Fruit fly (Drosophila melanogaster): ENCODE measurements around the gene Tsp33B.
A peak's percentile ranks its signal among the peaks of the same experiment; 100 is the strongest.

Gene Tsp33B

DNA sequence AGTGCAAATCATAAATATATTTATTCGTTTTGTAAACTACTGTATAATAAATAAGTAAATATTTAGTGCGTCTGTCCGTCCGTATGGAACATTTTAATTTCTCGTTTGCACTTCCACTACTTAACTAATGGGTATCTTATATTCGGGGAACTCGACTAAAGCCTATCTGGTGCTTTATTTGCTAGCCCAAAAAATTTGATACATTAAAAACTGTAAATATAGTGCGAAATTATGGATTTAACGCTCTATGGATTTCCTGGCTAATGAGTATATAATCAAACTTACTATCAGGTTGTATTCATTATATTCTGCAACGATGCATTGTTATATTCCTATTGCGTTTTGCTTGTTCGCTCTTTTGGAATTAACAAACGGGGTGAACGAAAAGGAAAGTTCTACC lies 44.8 kb upstream of the Tsp33B start, which contains the start of gene Sfp33A4:
TSS of gene Sfp33A4 (plus strand) at position 301 of the 400 bp plus-strand sequence.
- TF ChIP-seq salr (GFP tag; optimal IDR thresholded peaks at IDR 0.05) (no peak), CG11762 (GFP tag; optimal IDR thresholded peaks at IDR 0.05; ENCODE audit: insufficient read depth) (no peak), CG8632 (GFP tag; optimal IDR thresholded peaks at IDR 0.05) (no peak), CG8319 (GFP tag; optimal IDR thresholded peaks at IDR 0.05) (no peak)

DNA sequence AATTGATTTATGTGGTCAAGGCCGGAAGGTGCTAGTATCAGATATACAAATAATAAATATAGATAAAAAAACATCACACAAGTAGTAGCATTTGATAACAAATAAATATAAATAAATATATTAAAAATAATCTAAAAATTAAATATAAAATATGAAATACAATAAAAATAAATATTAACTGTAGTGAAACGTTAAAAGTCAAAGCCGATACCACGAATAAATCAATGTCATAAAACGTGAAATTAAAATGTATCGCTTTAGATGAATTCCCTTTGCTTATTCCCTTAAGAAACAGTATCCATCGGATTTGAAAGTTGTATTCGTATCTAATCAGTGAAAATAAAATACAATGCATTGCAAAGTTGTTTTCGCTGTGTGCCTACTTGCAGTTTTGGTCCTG lies 42.1 kb upstream of the Tsp33B start, which contains the start of gene CG45012:
TSS of gene CG45012 (plus strand) at position 301 of the 400 bp plus-strand sequence.
- TF ChIP-seq CG7368 (GFP tag; optimal IDR thresholded peaks at IDR 0.05), result no peak
- no peak for TF ChIP-seq CG3032 (tag; optimal IDR thresholded peaks at IDR 0.05)
- TF ChIP-seq fkh (GFP tag; optimal IDR thresholded peaks at IDR 0.05), result no peak
- no peak for TF ChIP-seq Hr4 (GFP tag; optimal IDR thresholded peaks at IDR 0.05)
- no peak for TF ChIP-seq lz (GFP tag; optimal IDR thresholded peaks at IDR 0.05)
- TF ChIP-seq Met (GFP tag; optimal IDR thresholded peaks at IDR 0.05), result no peak
- TF ChIP-seq ss (GFP tag; optimal IDR thresholded peaks at IDR 0.05), result no peak
- TF ChIP-seq CG1621 (tag; optimal IDR thresholded peaks at IDR 0.05), result no peak
- TF ChIP-seq Sox14 (GFP tag; optimal IDR thresholded peaks at IDR 0.05), result no peak
- no peak for TF ChIP-seq CG10669 (GFP tag; optimal IDR thresholded peaks at IDR 0.05)
- TF ChIP-seq CG34406 (GFP tag; optimal IDR thresholded peaks at IDR 0.05), result no peak
- TF ChIP-seq CG4318 (GFP tag; optimal IDR thresholded peaks at IDR 0.05), result no peak
- no peak for TF ChIP-seq fd85E (GFP tag; optimal IDR thresholded peaks at IDR 0.05)
- TF ChIP-seq CG11762 (GFP tag; optimal IDR thresholded peaks at IDR 0.05; ENCODE audit: insufficient read depth), result no peak
- TF ChIP-seq Lpt (GFP tag; optimal IDR thresholded peaks at IDR 0.05), result no peak

DNA sequence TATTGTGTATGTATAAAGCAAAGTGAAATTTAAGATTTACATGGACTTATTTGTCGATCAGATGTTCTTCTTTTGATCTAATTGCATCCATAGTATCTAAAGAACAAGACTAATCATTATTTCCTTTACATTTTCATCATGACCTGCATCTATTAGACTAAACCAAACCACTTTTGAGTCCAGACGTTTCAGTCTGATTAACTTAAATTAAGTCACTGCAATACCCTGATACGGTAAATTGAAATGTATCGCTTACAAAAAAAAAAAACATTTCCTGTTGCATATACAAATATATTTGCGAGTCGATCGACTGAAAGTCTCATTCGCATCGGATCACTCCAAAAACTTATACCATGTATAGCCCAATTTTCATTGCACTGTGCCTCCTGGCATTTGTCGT lies 41.6 kb upstream of the Tsp33B start, which contains the start of gene CG45011:
TSS of gene CG45011 (plus strand) at position 301 of the 400 bp plus-strand sequence.
- TF ChIP-seq eg (GFP tag; IDR thresholded peaks at IDR 0.05) (no peak), svp (GFP tag) (no peak), Eip93F (GFP tag; optimal IDR thresholded peaks at IDR 0.05) (no peak), cyc (GFP tag; optimal IDR thresholded peaks at IDR 0.05) (no peak), pdm3 (GFP tag; optimal IDR thresholded peaks at IDR 0.05) (no peak), CG11294 (GFP tag; IDR thresholded peaks at IDR 0.05) (no peak), Ets21C (GFP tag; optimal IDR thresholded peaks at IDR 0.05) (no peak), CG6808 (GFP tag; optimal IDR thresholded peaks at IDR 0.05) (no peak), CG32006 (GFP tag; optimal IDR thresholded peaks at IDR 0.05) (no peak), OdsH (GFP tag; optimal IDR thresholded peaks at IDR 0.05) (no peak), fd59A (GFP tag; optimal IDR thresholded peaks at IDR 0.05) (no peak), topi (GFP tag; optimal IDR thresholded peaks at IDR 0.05) (no peak), Hr4 (GFP tag; optimal IDR thresholded peaks at IDR 0.05) (no peak), lz (GFP tag; optimal IDR thresholded peaks at IDR 0.05) (no peak)

DNA sequence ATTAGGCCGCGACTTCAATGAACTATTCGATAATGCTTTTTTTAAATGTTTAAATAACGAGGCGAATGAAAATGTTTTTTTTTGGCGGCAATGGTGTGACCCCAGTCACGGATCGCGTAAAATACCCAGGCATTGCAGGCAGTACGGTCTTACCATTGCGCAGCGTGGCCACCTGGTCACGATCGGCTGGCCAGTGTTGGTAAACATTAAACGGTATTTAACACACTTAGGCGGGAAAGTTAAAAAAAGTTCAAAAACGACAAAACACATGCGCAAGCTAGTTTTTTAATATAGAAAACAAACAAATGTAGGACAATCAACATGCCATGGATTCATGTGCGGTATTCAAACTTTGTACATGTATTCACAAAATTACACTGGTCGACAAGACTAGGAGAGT lies 37.1 kb upstream of the Tsp33B start, which contains the start of gene esc:
TSS of gene esc (minus strand) at position 129 of the 400 bp plus-strand sequence.
- TF ChIP-seq Eip78C (GFP tag) (no peak), Sox102F (GFP tag; optimal IDR thresholded peaks at IDR 0.05) (no peak), cyc (GFP tag; optimal IDR thresholded peaks at IDR 0.05) (peak; percentile 28), CG10631 (GFP tag; optimal IDR thresholded peaks at IDR 0.05) (no peak), CG6808 (GFP tag; optimal IDR thresholded peaks at IDR 0.05) (no peak), vri (GFP tag; optimal IDR thresholded peaks at IDR 0.05) (no peak), dac (GFP tag; optimal IDR thresholded peaks at IDR 0.05) (no peak), CG11762 (GFP tag; optimal IDR thresholded peaks at IDR 0.05; ENCODE audit: insufficient read depth) (no peak), Sox14 (GFP tag; optimal IDR thresholded peaks at IDR 0.05) (peak; percentile 21), topi (GFP tag; optimal IDR thresholded peaks at IDR 0.05) (no peak), salr (GFP tag; optimal IDR thresholded peaks at IDR 0.05) (no peak), CG15336 (GFP tag; IDR thresholded peaks at IDR 0.05) (no peak), ss (GFP tag; optimal IDR thresholded peaks at IDR 0.05) (no peak), CG9139 (GFP tag; optimal IDR thresholded peaks at IDR 0.05) (no peak), Ets96B (tag; optimal IDR thresholded peaks at IDR 0.05) (no peak), fd85E (GFP tag; optimal IDR thresholded peaks at IDR 0.05) (no peak), Ets21C (GFP tag; optimal IDR thresholded peaks at IDR 0.05) (no peak), Hr39 (GFP tag; optimal IDR thresholded peaks at IDR 0.05) (no peak), spab (GFP tag; optimal IDR thresholded peaks at IDR 0.05) (no peak), CG31627 (GFP tag; optimal IDR thresholded peaks at IDR 0.05) (peak; percentile 26), achi (GFP tag; optimal IDR thresholded peaks at IDR 0.05) (no peak), CG7368 (GFP tag; optimal IDR thresholded peaks at IDR 0.05) (no peak), svp (GFP tag) (no peak), Eip93F (GFP tag; optimal IDR thresholded peaks at IDR 0.05) (no peak)
